Worm (Caenorhabditis elegans) whole organism, late embryonic: ENCODE data around the gene flp-19.

Experiments used
- ahr-1 ChIP-seq: sonication (generic microtip); optimal IDR thresholded peaks from 2 replicates; lab custom pipeline; 2016; ENCODE audit warnings: missing genetic modification characterization, missing compliant biosample characterization
- ama-1 ChIP-seq: fragments of 150-350 bp; optimal IDR thresholded peaks from 2 replicates; lab custom pipeline; 2014
- ceh-14 ChIP-seq: sonication (generic microtip); optimal IDR thresholded peaks from 2 replicates; lab custom pipeline; 2016; ENCODE audit warnings: missing genotype, missing genetic modification characterization, missing compliant biosample characterization
- ets-4 ChIP-seq: sonication (generic microtip); optimal IDR thresholded peaks from 2 replicates; lab custom pipeline; 2016; ENCODE audit warnings: missing genetic modification characterization, missing compliant biosample characterization
- fkh-6 ChIP-seq: sonication (generic microtip); optimal IDR thresholded peaks from 2 replicates; lab custom pipeline; 2016; ENCODE audit warnings: missing genetic modification characterization, missing compliant biosample characterization
- nhr-232 ChIP-seq: sonication (generic microtip); optimal IDR thresholded peaks from 2 replicates; lab custom pipeline; 2016; ENCODE audit warnings: missing genetic modification characterization, missing compliant biosample characterization
- odd-2 ChIP-seq: sonication (generic microtip); optimal IDR thresholded peaks from 2 replicates; lab custom pipeline; 2017; ENCODE audit warnings: antibody characterized with exemption, mild to moderate bottlenecking, missing genetic modification characterization, missing compliant biosample characterization
- pag-3 ChIP-seq: sonication (generic microtip); optimal IDR thresholded peaks from 2 replicates; lab custom pipeline; 2016; ENCODE audit warnings: missing compliant biosample characterization, missing genetic modification characterization, borderline replicate concordance
- pat-9 ChIP-seq: fragments of 200-800 bp; sonication (Bioruptor generic); optimal IDR thresholded peaks from 2 replicates; lab custom pipeline; 2018; ENCODE audit warnings: mild to moderate bottlenecking, missing genetic modification characterization, moderate library complexity, missing compliant biosample characterization
- pros-1 ChIP-seq: fragments of 150-350 bp; optimal IDR thresholded peaks from 2 replicates; lab custom pipeline; 2014; ENCODE audit warnings: missing biosample characterization, missing genetic modification reagents, missing genetic modification characterization
- sox-2 ChIP-seq: fragments of 200-800 bp; sonication (Bioruptor generic); IDR thresholded peaks from 2 replicates; pipeline ENCODE4 v1.3.6; 2022; ENCODE audit warnings: missing genetic modification reagents, missing genetic modification characterization, missing compliant biosample characterization
- unc-86 ChIP-seq: sonication (generic microtip); optimal IDR thresholded peaks from 2 replicates; lab custom pipeline; 2016; ENCODE audit warnings: missing genetic modification characterization, missing compliant biosample characterization

DNA sequence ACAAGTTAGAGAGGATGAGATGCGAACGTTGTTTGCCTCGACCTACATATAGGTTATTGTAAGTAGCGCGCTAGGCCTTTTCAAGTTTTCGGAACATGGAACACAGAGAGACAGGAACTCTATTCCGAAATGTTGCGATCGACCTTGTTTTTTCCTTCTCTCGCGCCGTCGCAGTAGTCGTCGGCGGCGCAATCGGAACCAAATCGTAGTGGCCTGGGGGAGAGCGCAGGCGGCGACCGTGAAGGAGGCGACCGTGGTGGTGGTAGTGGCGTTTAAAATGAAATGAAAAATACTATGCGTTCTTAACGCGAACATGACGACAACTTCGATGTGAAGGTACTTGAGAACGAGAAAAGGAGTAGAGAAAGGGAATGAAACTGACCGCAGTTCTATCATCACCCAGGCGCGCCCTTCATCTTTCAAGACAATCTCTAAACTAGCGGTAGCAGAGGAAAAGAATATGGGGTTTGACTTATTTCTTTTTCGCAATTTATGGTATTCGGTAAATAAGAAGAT lies 43.2 kb downstream of the flp-19 start:
- TF ChIP-seq nhr-232 (no peak), fkh-6 (tag; lab: Kevin White, UChicago) (no peak), unc-86 (tag; lab: Kevin White, UChicago) (no peak), pag-3 (tag; lab: Kevin White, UChicago) (no peak), sox-2 (GFP tag; lab: Robert Waterston, UW) (no peak), ama-1 (lab: Kevin White, UChicago) (no peak), ets-4 (tag; lab: Kevin White, UChicago) (no peak), ahr-1 (tag; lab: Kevin White, UChicago) (no peak), pat-9 (tag; lab: Kevin White, UChicago) (no peak), ceh-14 (no peak), odd-2 (tag; lab: Kevin White, UChicago) (no peak), pros-1 (tag; lab: Kevin White, UChicago) (no peak)
